Worm (Caenorhabditis elegans) whole organism, L1 larva: Measurements from ENCODE around the gene B0495.9.

Experiments
- ama-1 ChIP-seq: fragments of 150-350 bp; optimal IDR thresholded peaks from 2 replicates; lab custom pipeline; 2014
- ceh-63 ChIP-seq: fragments of 200-800 bp; sonication (Bioruptor generic); optimal IDR thresholded peaks from 2 replicates; lab custom pipeline; 2018; ENCODE audit warnings: mild to moderate bottlenecking, missing genetic modification characterization, missing compliant biosample characterization
- efl-1 ChIP-seq, 4 experiments: fragments of 150-350 bp; optimal IDR thresholded peaks in 3 of 4; peaks in 1 of 4; 1 replicate in 1 of 4; 2 replicates in 3 of 4; lab custom pipeline; 2014; ENCODE audit warnings: missing biosample characterization in 2 of 4, missing genetic modification characterization in 2 of 4, missing genetic modification reagents in 2 of 4
- fkh-4 ChIP-seq: sonication (generic microtip); optimal IDR thresholded peaks from 2 replicates; lab custom pipeline; 2016; ENCODE audit warnings: missing compliant biosample characterization, missing genetic modification characterization, borderline replicate concordance
- lin-13 ChIP-seq: fragments of 150-350 bp; optimal IDR thresholded peaks from 2 replicates; lab custom pipeline; 2014; ENCODE audit warnings: missing biosample characterization, missing genetic modification reagents, missing genetic modification characterization
- lin-39 ChIP-seq: fragments of 150-350 bp; optimal IDR thresholded peaks from 2 replicates; lab custom pipeline; 2014; ENCODE audit warnings: missing biosample characterization, missing genetic modification reagents, missing genetic modification characterization
- mdl-1 ChIP-seq, 2 experiments: fragments of 150-350 bp; optimal IDR thresholded peaks; 2 replicates each; lab custom pipeline; 2014 to 2017; ENCODE audit warnings: missing biosample characterization in 2 of 2, missing genetic modification characterization in 2 of 2, inconsistent platforms in 1 of 2
- nhr-11 ChIP-seq: fragments of 150-350 bp; optimal IDR thresholded peaks from 2 replicates; lab custom pipeline; 2014; ENCODE audit warnings: missing biosample characterization, missing genetic modification characterization
- sptf-1 ChIP-seq: fragments of 150-350 bp; optimal IDR thresholded peaks from 2 replicates; lab custom pipeline; 2014; ENCODE audit warnings: missing biosample characterization, missing genetic modification characterization

ce11 chrII:7678512-7678911, 30.0 kb downstream of the B0495.9 start:
- no peak for TF ChIP-seq ama-1 (lab: Kevin White, UChicago)
- TF ChIP-seq lin-39, result no peak
- TF ChIP-seq sptf-1 (tag; lab: Kevin White, UChicago), result no peak
- no peak for TF ChIP-seq nhr-11 (tag; lab: Kevin White, UChicago)
- no peak for TF ChIP-seq mdl-1 (tag; optimal IDR thresholded peaks at IDR 0.05; lab: Kevin White, UChicago)
- TF ChIP-seq ceh-63 (GFP tag; lab: Kevin White, UChicago), result no peak
- no peak for TF ChIP-seq fkh-4
- no peak for TF ChIP-seq lin-13 (GFP tag; lab: Kevin White, UChicago)
- no peak for TF ChIP-seq efl-1 (optimal IDR thresholded peaks at IDR 0.05; lab: Kevin White, UChicago)
- TF ChIP-seq efl-1 (GFP tag; optimal IDR thresholded peaks at IDR 0.05 in 1 of 2; lab: Kevin White, UChicago), result no peak
